Worm (Caenorhabditis elegans) whole organism, late embryonic: ENCODE measurements around the gene F18A11.2.

Experiments
- C08G9.2 ChIP-seq: sonication (generic microtip); optimal IDR thresholded peaks from 2 replicates; lab custom pipeline; 2016; ENCODE audit warnings: mild to moderate bottlenecking, missing genetic modification characterization, moderate library complexity, missing compliant biosample characterization
- ceh-34 ChIP-seq: sonication (generic microtip); optimal IDR thresholded peaks from 2 replicates; lab custom pipeline; 2016; ENCODE audit warnings: mild to moderate bottlenecking, missing genetic modification characterization, missing compliant biosample characterization
- hlh-30 ChIP-seq: sonication (generic microtip); optimal IDR thresholded peaks from 2 replicates; lab custom pipeline; 2017; ENCODE audit warnings: antibody characterized with exemption, missing genetic modification characterization, missing compliant biosample characterization; ENCODE audit not compliant: insufficient read depth
- nfya-1 ChIP-seq: sonication (generic microtip); optimal IDR thresholded peaks from 2 replicates; lab custom pipeline; 2017; ENCODE audit warnings: missing genetic modification characterization, mild to moderate bottlenecking, missing compliant biosample characterization, antibody characterized with exemption, moderate library complexity
- odd-2 ChIP-seq: sonication (generic microtip); optimal IDR thresholded peaks from 2 replicates; lab custom pipeline; 2017; ENCODE audit warnings: antibody characterized with exemption, mild to moderate bottlenecking, missing genetic modification characterization, missing compliant biosample characterization
- pha-2 ChIP-seq: sonication (generic microtip); optimal IDR thresholded peaks from 2 replicates; lab custom pipeline; 2017; ENCODE audit warnings: mild to moderate bottlenecking, missing genetic modification characterization, missing compliant biosample characterization
- pha-4 ChIP-seq: fragments of 150-350 bp; optimal IDR thresholded peaks from 2 replicates; lab custom pipeline; 2018; ENCODE audit warnings: missing biosample characterization, missing genetic modification reagents, missing genetic modification characterization
- syd-9 ChIP-seq: sonication (generic microtip); optimal IDR thresholded peaks from 2 replicates; lab custom pipeline; 2016; ENCODE audit warnings: mild to moderate bottlenecking, missing genetic modification characterization, moderate library complexity, missing compliant biosample characterization
- unc-42 ChIP-seq: sonication (generic microtip); optimal IDR thresholded peaks from 2 replicates; lab custom pipeline; 2016; ENCODE audit warnings: missing genotype, missing genetic modification characterization, missing compliant biosample characterization
- unc-55 ChIP-seq: sonication (generic microtip); optimal IDR thresholded peaks from 2 replicates; lab custom pipeline; 2017; ENCODE audit warnings: missing biosample characterization, missing genetic modification reagents, missing genetic modification characterization
- unc-86 ChIP-seq: sonication (generic microtip); optimal IDR thresholded peaks from 2 replicates; lab custom pipeline; 2016; ENCODE audit warnings: missing genetic modification characterization, missing compliant biosample characterization

The F18A11.2 gene

DNA sequence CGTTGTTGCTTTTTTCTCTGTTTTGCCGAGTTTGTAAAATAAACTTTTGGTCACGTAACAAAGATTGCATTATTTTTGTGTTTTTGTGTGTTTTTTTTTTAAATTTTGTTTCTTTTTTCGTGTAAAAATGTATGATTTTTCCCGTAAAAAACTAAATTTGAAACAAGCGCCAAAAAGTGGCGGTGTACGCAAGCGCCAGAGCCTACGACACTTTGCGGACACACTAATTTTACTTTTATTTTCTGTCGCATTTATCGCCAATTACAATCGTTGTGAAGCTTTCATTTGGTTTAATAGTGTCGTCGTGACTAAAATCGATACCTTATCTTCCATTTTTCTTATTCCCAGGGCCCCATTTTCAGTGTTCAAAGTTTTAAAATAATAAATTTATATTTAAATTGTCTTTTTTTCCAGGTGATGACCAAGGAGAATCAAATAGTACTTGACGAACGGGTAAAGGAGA is 52.3 kb downstream of the F18A11.2 start, which contains the start of the genes Y81G3A.1 and gcn-2:
Gene Y81G3A.1, minus strand, starts transcription at position 175 of the 463 bp plus-strand sequence.
Gene gcn-2, plus strand, starts transcription at position 413 of the 463 bp plus-strand sequence.
- peak; percentile 13 for TF ChIP-seq unc-42 (tag; lab: Kevin White, UChicago)
- TF ChIP-seq pha-2 (tag; lab: Kevin White, UChicago) = no peak
- peak; percentile 17 for TF ChIP-seq nfya-1

- TF ChIP-seq ceh-34 (tag; lab: Kevin White, UChicago) = no peak
- TF ChIP-seq unc-55 = no peak
- no peak for TF ChIP-seq pha-4
- TF ChIP-seq odd-2 (tag; lab: Kevin White, UChicago) = no peak
- no peak for TF ChIP-seq hlh-30 (tag; lab: Kevin White, UChicago)
- TF ChIP-seq C08G9.2 = no peak
- TF ChIP-seq unc-86 (tag; lab: Kevin White, UChicago) = no peak
- TF ChIP-seq pha-2 (tag; lab: Kevin White, UChicago) = no peak
- no peak for TF ChIP-seq syd-9 (tag; lab: Kevin White, UChicago)
These were observed 54.5 kb downstream of the F18A11.2 start for ce11 chrII:13085951-13086350.
